Worm (Caenorhabditis elegans): ENCODE results near the gene rcd-1.

Gene rcd-1

DNA sequence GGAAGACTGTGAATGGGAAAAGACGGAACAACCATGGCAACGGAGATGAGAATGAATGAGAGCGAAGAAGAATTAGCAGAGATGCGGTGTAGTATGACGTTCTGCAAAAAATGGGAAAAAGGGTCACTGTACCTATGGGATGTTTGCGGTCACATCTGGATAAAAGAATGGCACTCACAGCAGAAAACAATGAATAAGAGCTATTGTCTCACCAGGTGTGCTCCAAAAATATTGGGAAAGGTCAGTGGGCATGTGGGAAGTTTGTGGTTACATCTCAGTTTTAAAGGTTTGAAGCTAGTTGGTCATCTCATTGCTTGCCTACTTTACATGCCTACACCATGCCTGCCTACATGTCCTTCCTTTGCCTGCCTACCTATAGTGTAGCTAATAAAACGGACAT lies 3.0 kb upstream of the rcd-1 start, which contains the start of gene fbxb-91:
fbxb-91 (minus strand) TSS at position 101 of the 400 bp plus-strand sequence.
- TF ChIP-seq Y22D7AL.16 (tag; optimal IDR thresholded peaks at IDR 0.05) (no peak), ceh-19 (GFP tag; optimal IDR thresholded peaks at IDR 0.05) (no peak), zip-5 (tag; optimal IDR thresholded peaks at IDR 0.05) (no peak), nhr-232 (tag; optimal IDR thresholded peaks at IDR 0.05) (no peak), gmeb-2 (tag; optimal IDR thresholded peaks at IDR 0.05) (no peak), fax-1 (tag; optimal IDR thresholded peaks at IDR 0.05) (no peak), sdc-2 (tag; optimal IDR thresholded peaks at IDR 0.05) (no peak), nfya-1 (tag; optimal IDR thresholded peaks at IDR 0.05) (no peak), K02D7.2 (tag; optimal IDR thresholded peaks at IDR 0.05) (no peak), rnt-1 (tag; optimal IDR thresholded peaks at IDR 0.05) (no peak), pqm-1 (tag; optimal IDR thresholded peaks at IDR 0.05) (no peak), npax-4 (tag; optimal IDR thresholded peaks at IDR 0.05) (no peak), tbx-2 (tag; optimal IDR thresholded peaks at IDR 0.05) (no peak), unc-42 (tag; optimal IDR thresholded peaks at IDR 0.05) (no peak), K09A11.1 (tag; optimal IDR thresholded peaks at IDR 0.05; ENCODE audit: insufficient read depth) (no peak), ceh-14 (tag; optimal IDR thresholded peaks at IDR 0.05) (no peak), dmd-4 (tag; optimal IDR thresholded peaks at IDR 0.05; ENCODE audit: borderline replicate concordance) (no peak), elt-2 (tag; optimal IDR thresholded peaks at IDR 0.05) (no peak), syd-9 (tag; optimal IDR thresholded peaks at IDR 0.05) (no peak), lin-11 (tag; optimal IDR thresholded peaks at IDR 0.05) (no peak)

- no peak for TF ChIP-seq pqm-1 (tag; optimal IDR thresholded peaks at IDR 0.05)
- TF ChIP-seq hlh-13 (GFP tag; optimal IDR thresholded peaks at IDR 0.05), result no peak
- TF ChIP-seq hlh-30 (tag; optimal IDR thresholded peaks at IDR 0.05; ENCODE audit: insufficient read depth), result no peak
- TF ChIP-seq ceh-9 (tag; optimal IDR thresholded peaks at IDR 0.05), result no peak
- TF ChIP-seq ama-1 (optimal IDR thresholded peaks at IDR 0.05), result no peak
- TF ChIP-seq unc-3 (GFP tag; conservative IDR thresholded peaks at IDR 0.05), result no peak
- TF ChIP-seq unc-3 (tag; optimal IDR thresholded peaks at IDR 0.05), result no peak
- no peak for TF ChIP-seq sox-4 (tag; optimal IDR thresholded peaks at IDR 0.05)
- TF ChIP-seq dve-1 (tag; optimal IDR thresholded peaks at IDR 0.05), result no peak
- no peak for TF ChIP-seq nfya-1 (tag; optimal IDR thresholded peaks at IDR 0.05)
- no peak for TF ChIP-seq tbx-7 (tag; optimal IDR thresholded peaks at IDR 0.05)
- no peak for TF ChIP-seq pha-2 (tag; optimal IDR thresholded peaks at IDR 0.05)
- no peak for TF ChIP-seq ceh-31 (tag; optimal IDR thresholded peaks at IDR 0.05)
- no peak for TF ChIP-seq lim-6 (tag; optimal IDR thresholded peaks at IDR 0.05)
- TF ChIP-seq sdc-2 (tag; optimal IDR thresholded peaks at IDR 0.05), result no peak
Observed at ce11 chrII:3752184-3752583, 1.5 kb upstream of the rcd-1 start, which contains the start of gene sdz-11. TSS of gene sdz-11 (minus strand) at chrII:3752284.

DNA sequence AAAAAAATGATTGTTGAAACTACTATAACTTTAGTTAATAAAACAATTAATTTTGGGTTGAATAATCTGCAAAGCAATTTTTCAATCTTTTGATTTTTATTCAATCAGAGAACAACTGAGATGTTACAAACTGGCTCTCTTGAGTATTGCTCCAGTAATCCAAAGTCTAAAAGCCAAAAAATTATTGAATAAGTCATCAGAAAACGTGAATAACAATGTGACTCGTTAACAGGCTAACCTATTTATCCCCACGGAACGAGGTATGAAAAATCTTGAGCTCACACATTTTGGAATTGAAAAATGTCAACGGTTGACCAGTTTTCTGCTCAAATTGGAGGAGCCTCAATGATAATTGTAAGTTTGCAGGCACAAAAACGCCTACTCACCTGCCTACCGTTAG lies 3.8 kb downstream of the rcd-1 start, which contains the start of gene srx-111:
srx-111 (plus strand) TSS at position 301 of the 400 bp plus-strand sequence.
- TF ChIP-seq lin-11 (tag; optimal IDR thresholded peaks at IDR 0.05) (no peak), ceh-9 (tag; optimal IDR thresholded peaks at IDR 0.05) (no peak), pax-1 (tag; optimal IDR thresholded peaks at IDR 0.05) (no peak), ama-1 (optimal IDR thresholded peaks at IDR 0.05) (no peak), nhr-232 (tag; optimal IDR thresholded peaks at IDR 0.05) (no peak), hlh-6 (tag; optimal IDR thresholded peaks at IDR 0.05) (no peak), ahr-1 (tag; optimal IDR thresholded peaks at IDR 0.05) (no peak), sox-2 (GFP tag; IDR thresholded peaks at IDR 0.05) (no peak), T23F11.4 (GFP tag; optimal IDR thresholded peaks at IDR 0.05) (no peak), ceh-19 (GFP tag; optimal IDR thresholded peaks at IDR 0.05) (no peak), ztf-16 (tag; optimal IDR thresholded peaks at IDR 0.05) (no peak), tbx-2 (tag; optimal IDR thresholded peaks at IDR 0.05) (no peak), F13H6.1 (tag; optimal IDR thresholded peaks at IDR 0.05) (no peak), sdc-2 (tag; optimal IDR thresholded peaks at IDR 0.05) (no peak)
